Worm (Caenorhabditis elegans): Measurements from ENCODE around the gene gphr-1.

ce11 chrIII:12194190-12194589, 24.7 kb upstream of the gphr-1 start, which contains the start of gene Y75B8A.44:
- TF ChIP-seq nhr-90 (tag; optimal IDR thresholded peaks at IDR 0.05) (no peak), snpc-1.1 (tag; optimal IDR thresholded peaks at IDR 0.05; ENCODE audit: insufficient read depth) (no peak), F52B5.7 (tag; optimal IDR thresholded peaks at IDR 0.05) (no peak)

All from whole organism, young adult.